Fruit fly (Drosophila melanogaster): ENCODE data around the gene ND-ACP.

DNA sequence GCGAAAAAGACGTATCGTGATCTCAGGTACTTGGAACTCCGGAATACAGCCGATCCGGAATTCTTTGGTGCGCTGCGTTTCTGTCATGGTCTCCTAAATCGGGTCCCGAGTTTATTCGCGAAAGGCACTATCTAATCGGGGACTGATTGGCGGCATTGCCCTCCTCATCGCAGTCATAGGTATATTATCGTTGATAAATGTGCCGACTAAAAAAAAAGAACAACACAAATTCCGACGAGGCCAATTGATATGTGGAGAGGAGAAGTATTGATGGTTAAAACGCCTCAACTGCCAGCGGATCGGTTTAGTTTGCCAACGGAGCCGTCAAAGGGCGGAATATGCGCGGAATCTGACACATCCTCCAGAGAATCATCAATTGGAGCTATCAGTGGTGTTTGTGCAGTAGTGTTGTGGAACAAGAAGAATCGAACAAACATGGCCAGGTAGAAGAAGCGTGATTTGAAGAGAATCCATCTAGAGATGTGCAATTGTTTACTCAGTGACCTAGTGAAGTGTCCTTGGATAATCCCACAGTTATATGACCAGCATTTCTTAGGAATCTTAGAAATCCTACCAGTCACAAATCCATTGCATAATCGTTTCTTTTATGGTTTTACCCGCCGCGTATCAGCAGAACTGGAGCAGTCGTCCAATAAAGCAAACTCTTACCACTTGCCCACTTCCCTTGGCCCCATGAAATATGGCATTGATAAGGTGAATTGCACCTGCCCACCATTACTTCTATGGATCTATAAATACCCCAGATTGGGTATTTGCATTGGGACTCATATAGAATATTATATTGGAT is 4.7 kb upstream of the ND-ACP start:
- no peak for TF ChIP-seq CG7101 (tag; optimal IDR thresholded peaks at IDR 0.05)
- TF ChIP-seq CG1620 (GFP tag; optimal IDR thresholded peaks at IDR 0.05), result no peak
- no peak for TF ChIP-seq cnc (optimal IDR thresholded peaks at IDR 0.05)
- no peak for TF ChIP-seq CG7045 (GFP tag; optimal IDR thresholded peaks at IDR 0.05)
- TF ChIP-seq CG33017 (tag; optimal IDR thresholded peaks at IDR 0.05), result no peak
